Worm (Caenorhabditis elegans) whole organism, late embryonic: ENCODE results near the gene ugt-51.

Source experiments
- K02D7.2 ChIP-seq: sonication (generic microtip); optimal IDR thresholded peaks from 2 replicates; lab custom pipeline; 2017; ENCODE audit warnings: mild to moderate bottlenecking, missing genetic modification characterization, missing compliant biosample characterization
- T23F11.4 ChIP-seq: fragments of 200-800 bp; sonication (Bioruptor generic); optimal IDR thresholded peaks from 2 replicates; lab custom pipeline; 2018; ENCODE audit warnings: mild to moderate bottlenecking, missing genetic modification characterization, missing compliant biosample characterization
- ahr-1 ChIP-seq: sonication (generic microtip); optimal IDR thresholded peaks from 2 replicates; lab custom pipeline; 2016; ENCODE audit warnings: missing genetic modification characterization, missing compliant biosample characterization
- ceh-18 ChIP-seq: sonication (generic microtip); optimal IDR thresholded peaks from 2 replicates; lab custom pipeline; 2016; ENCODE audit warnings: missing genetic modification characterization, missing compliant biosample characterization
- ceh-24 ChIP-seq: sonication (generic microtip); optimal IDR thresholded peaks from 2 replicates; lab custom pipeline; 2016; ENCODE audit warnings: mild to moderate bottlenecking, missing genetic modification characterization, missing compliant biosample characterization
- ceh-45 ChIP-seq: fragments of 200-800 bp; sonication (Bioruptor generic); IDR thresholded peaks from 2 replicates; pipeline ENCODE4 v1.3.6; 2022; ENCODE audit warnings: missing genetic modification reagents, missing genetic modification characterization, missing compliant biosample characterization
- ceh-48 ChIP-seq: sonication (generic microtip); optimal IDR thresholded peaks from 2 replicates; lab custom pipeline; 2016; ENCODE audit warnings: missing genetic modification characterization, inconsistent platforms, missing compliant biosample characterization
- ceh-6 ChIP-seq: fragments of 200-800 bp; sonication (Bioruptor generic); optimal IDR thresholded peaks from 2 replicates; lab custom pipeline; 2018; ENCODE audit warnings: mild to moderate bottlenecking, missing genetic modification characterization, missing compliant biosample characterization
- che-1 ChIP-seq: sonication (generic microtip); optimal IDR thresholded peaks from 2 replicates; lab custom pipeline; 2016; ENCODE audit warnings: mild to moderate bottlenecking, missing genetic modification characterization, missing compliant biosample characterization
- dve-1 ChIP-seq: sonication (generic microtip); optimal IDR thresholded peaks from 2 replicates; lab custom pipeline; 2017; ENCODE audit warnings: antibody characterized with exemption, mild to moderate bottlenecking, missing genetic modification characterization, missing compliant biosample characterization
- fax-1 ChIP-seq: sonication (generic microtip); optimal IDR thresholded peaks from 2 replicates; lab custom pipeline; 2016; ENCODE audit warnings: missing genotype, missing genetic modification characterization, missing compliant biosample characterization
- hlh-13 ChIP-seq: fragments of 200-800 bp; sonication (Bioruptor generic); optimal IDR thresholded peaks from 2 replicates; lab custom pipeline; 2018; ENCODE audit warnings: mild to moderate bottlenecking, missing genetic modification characterization, missing compliant biosample characterization
- hlh-15 ChIP-seq: sonication (generic microtip); optimal IDR thresholded peaks from 2 replicates; lab custom pipeline; 2016; ENCODE audit warnings: missing genetic modification characterization, missing compliant biosample characterization
- lim-6 ChIP-seq: sonication (generic microtip); optimal IDR thresholded peaks from 2 replicates; lab custom pipeline; 2016; ENCODE audit warnings: missing genetic modification characterization, missing compliant biosample characterization
- lin-11 ChIP-seq: fragments of 200-800 bp; sonication (Bioruptor generic); optimal IDR thresholded peaks from 2 replicates; lab custom pipeline; 2018; ENCODE audit warnings: mild to moderate bottlenecking, missing genetic modification characterization, missing compliant biosample characterization
- madf-2 ChIP-seq: sonication (generic microtip); optimal IDR thresholded peaks from 2 replicates; lab custom pipeline; 2017; ENCODE audit warnings: missing genetic modification characterization, missing compliant biosample characterization
- mec-3 ChIP-seq: sonication (generic microtip); optimal IDR thresholded peaks from 2 replicates; lab custom pipeline; 2016; ENCODE audit warnings: borderline replicate concordance, missing genetic modification characterization, missing compliant biosample characterization
- nhr-11 ChIP-seq: fragments of 150-350 bp; optimal IDR thresholded peaks from 2 replicates; lab custom pipeline; 2014; ENCODE audit warnings: missing biosample characterization, missing genetic modification characterization
- npax-4 ChIP-seq: sonication (generic microtip); optimal IDR thresholded peaks from 2 replicates; lab custom pipeline; 2016; ENCODE audit warnings: missing genetic modification characterization, missing compliant biosample characterization
- pag-3 ChIP-seq: sonication (generic microtip); optimal IDR thresholded peaks from 2 replicates; lab custom pipeline; 2016; ENCODE audit warnings: missing compliant biosample characterization, missing genetic modification characterization, borderline replicate concordance
- pat-9 ChIP-seq: fragments of 200-800 bp; sonication (Bioruptor generic); optimal IDR thresholded peaks from 2 replicates; lab custom pipeline; 2018; ENCODE audit warnings: mild to moderate bottlenecking, missing genetic modification characterization, moderate library complexity, missing compliant biosample characterization
- pha-2 ChIP-seq: sonication (generic microtip); optimal IDR thresholded peaks from 2 replicates; lab custom pipeline; 2017; ENCODE audit warnings: mild to moderate bottlenecking, missing genetic modification characterization, missing compliant biosample characterization
- pha-4 ChIP-seq: fragments of 150-350 bp; optimal IDR thresholded peaks from 2 replicates; lab custom pipeline; 2018; ENCODE audit warnings: missing biosample characterization, missing genetic modification reagents, missing genetic modification characterization
- pros-1 ChIP-seq: fragments of 150-350 bp; optimal IDR thresholded peaks from 2 replicates; lab custom pipeline; 2014; ENCODE audit warnings: missing biosample characterization, missing genetic modification reagents, missing genetic modification characterization
- sdc-2 ChIP-seq: sonication (generic microtip); optimal IDR thresholded peaks from 2 replicates; lab custom pipeline; 2016; ENCODE audit warnings: missing genotype, missing genetic modification characterization, missing compliant biosample characterization
- sox-2 ChIP-seq: fragments of 200-800 bp; sonication (Bioruptor generic); IDR thresholded peaks from 2 replicates; pipeline ENCODE4 v1.3.6; 2022; ENCODE audit warnings: missing genetic modification reagents, missing genetic modification characterization, missing compliant biosample characterization
- sox-4 ChIP-seq: sonication (generic microtip); optimal IDR thresholded peaks from 2 replicates; lab custom pipeline; 2017; ENCODE audit warnings: mild to moderate bottlenecking, missing genetic modification characterization, inconsistent platforms, missing compliant biosample characterization
- syd-9 ChIP-seq: sonication (generic microtip); optimal IDR thresholded peaks from 2 replicates; lab custom pipeline; 2016; ENCODE audit warnings: mild to moderate bottlenecking, missing genetic modification characterization, moderate library complexity, missing compliant biosample characterization
- tbx-2 ChIP-seq: sonication (generic microtip); optimal IDR thresholded peaks from 2 replicates; lab custom pipeline; 2016; ENCODE audit warnings: missing genetic modification characterization, missing compliant biosample characterization
- tbx-7 ChIP-seq: sonication (generic microtip); optimal IDR thresholded peaks from 2 replicates; lab custom pipeline; 2016; ENCODE audit warnings: missing genotype, missing genetic modification characterization, missing compliant biosample characterization
- unc-3 ChIP-seq, 2 experiments: fragments of 200-800 bp in 1 of 2; sonication (Bioruptor generic) in 1 of 2; sonication (generic microtip) in 1 of 2; conservative IDR thresholded peaks in 1 of 2; optimal IDR thresholded peaks in 1 of 2; 2 replicates each; pipeline versions ENCODE4 v1.3.6 to Lab custom; 2016 to 2022; ENCODE audit warnings: missing compliant biosample characterization in 2 of 2, missing genetic modification characterization in 2 of 2, missing genetic modification reagents in 1 of 2
- unc-42 ChIP-seq: sonication (generic microtip); optimal IDR thresholded peaks from 2 replicates; lab custom pipeline; 2016; ENCODE audit warnings: missing genotype, missing genetic modification characterization, missing compliant biosample characterization
- unc-86 ChIP-seq: sonication (generic microtip); optimal IDR thresholded peaks from 2 replicates; lab custom pipeline; 2016; ENCODE audit warnings: missing genetic modification characterization, missing compliant biosample characterization

ugt-51 gene

ce11 chrV:5132441-5132840, 44.7 kb downstream of the ugt-51 start, which contains the start of gene F14F9.4:
F14F9.4 (plus strand) TSS chrV:5132741.
- no peak for TF ChIP-seq fax-1 (tag; lab: Kevin White, UChicago)
- TF ChIP-seq pag-3 (tag; lab: Kevin White, UChicago): no peak
- TF ChIP-seq tbx-2 (tag; lab: Kevin White, UChicago): no peak
- no peak for TF ChIP-seq mec-3 (tag; lab: Kevin White, UChicago)
- no peak for TF ChIP-seq madf-2 (tag; lab: Kevin White, UChicago)
- no peak for TF ChIP-seq dve-1 (tag; lab: Kevin White, UChicago)
- TF ChIP-seq tbx-7: no peak
- no peak for TF ChIP-seq che-1 (tag; lab: Kevin White, UChicago)
- no peak for TF ChIP-seq lin-11 (tag; lab: Kevin White, UChicago)
- no peak for TF ChIP-seq pha-4 (tag; lab: Kevin White, UChicago)
- no peak for TF ChIP-seq hlh-15
- TF ChIP-seq ahr-1: no peak
- TF ChIP-seq K02D7.2 (tag; lab: Kevin White, UChicago): no peak
- TF ChIP-seq sox-2: no peak
- no peak for TF ChIP-seq lim-6 (tag; lab: Kevin White, UChicago)
- TF ChIP-seq pros-1 (tag; lab: Kevin White, UChicago): no peak
- TF ChIP-seq unc-3 (GFP tag; conservative IDR thresholded peaks at IDR 0.05; lab: Robert Waterston, UW): no peak
- no peak for TF ChIP-seq unc-3 (tag; optimal IDR thresholded peaks at IDR 0.05; lab: Kevin White, UChicago)

- TF ChIP-seq ceh-24 (tag; lab: Kevin White, UChicago) (no peak), ceh-48 (tag; lab: Kevin White, UChicago) (no peak), syd-9 (tag; lab: Kevin White, UChicago) (no peak), hlh-13 (GFP tag; lab: Kevin White, UChicago) (no peak), unc-3 (GFP tag; conservative IDR thresholded peaks at IDR 0.05; lab: Robert Waterston, UW) (no peak), unc-3 (tag; optimal IDR thresholded peaks at IDR 0.05; lab: Kevin White, UChicago) (no peak), ceh-45 (GFP tag; lab: Robert Waterston, UW) (no peak), tbx-7 (no peak), madf-2 (tag; lab: Kevin White, UChicago) (no peak), ceh-18 (tag; lab: Kevin White, UChicago) (no peak), unc-86 (tag; lab: Kevin White, UChicago) (no peak), T23F11.4 (GFP tag; lab: Kevin White, UChicago) (no peak)
Observed at ce11 chrV:5131380-5131779, 45.7 kb downstream of the ugt-51 start.

- TF ChIP-seq sdc-2 (tag; lab: Kevin White, UChicago) (no peak), fax-1 (tag; lab: Kevin White, UChicago) (no peak), pat-9 (tag; lab: Kevin White, UChicago) (no peak), unc-42 (tag; lab: Kevin White, UChicago) (no peak), tbx-7 (no peak), sox-4 (no peak)
Observed at ce11 chrV:5130018-5130417, 47.1 kb downstream of the ugt-51 start, which contains the start of gene F14F9.8. F14F9.8 (plus strand) TSS chrV:5130318.

- TF ChIP-seq pha-2 (tag; lab: Kevin White, UChicago) (no peak), unc-42 (tag; lab: Kevin White, UChicago) (no peak), npax-4 (no peak), nhr-11 (tag; lab: Kevin White, UChicago) (no peak), ceh-18 (tag; lab: Kevin White, UChicago) (no peak), ceh-6 (GFP tag; lab: Kevin White, UChicago) (no peak)
- TF ChIP-seq, all 69 proteins: peak for 0
Observed at ce11 chrV:5126793-5127192, 50.3 kb downstream of the ugt-51 start, which contains the start of gene F14F9.5. F14F9.5 (plus strand) TSS chrV:5127093.
